Fruit fly (Drosophila melanogaster) whole organism, wandering third instar larva: ENCODE measurements around the gene Fdx2.
A peak's percentile ranks its signal among the peaks of the same experiment; 100 is the strongest.

ENCODE experiments used
- Abd-B ChIP-seq: fragments of >200 bp; optimal IDR thresholded peaks from 2 replicates; lab custom pipeline; 2017; ENCODE audit warnings: missing biosample characterization, missing genetic modification characterization
- CG32264 ChIP-seq: fragments of 200-800 bp; sonication (Bioruptor generic); optimal IDR thresholded peaks from 2 replicates; lab custom pipeline; 2016; ENCODE audit warnings: missing biosample characterization, missing genetic modification characterization
- CG9705 ChIP-seq: fragments of 200-800 bp; sonication (Bioruptor generic); optimal IDR thresholded peaks from 2 replicates; lab custom pipeline; 2018; ENCODE audit warnings: missing biosample characterization, mild to moderate bottlenecking, missing genetic modification characterization
- CrebA ChIP-seq: fragments of 200-800 bp; sonication (Bioruptor generic); optimal IDR thresholded peaks from 2 replicates; lab custom pipeline; 2016; ENCODE audit warnings: missing biosample characterization, mild to moderate bottlenecking, missing genetic modification characterization, borderline replicate concordance
- Dfd ChIP-seq: fragments of >200 bp; optimal IDR thresholded peaks from 2 replicates; lab custom pipeline; 2017; ENCODE audit warnings: missing biosample characterization, missing genetic modification characterization
- Dif ChIP-seq: fragments of 200-275, 200-300 bp; sonication (Bioruptor generic); optimal IDR thresholded peaks from 2 replicates; lab custom pipeline; 2018; ENCODE audit warnings: missing biosample characterization, missing genetic modification characterization; ENCODE audit not compliant: partially characterized antibody
- GATAd ChIP-seq: sonication (Bioruptor generic); optimal IDR thresholded peaks from 2 replicates; lab custom pipeline; 2016; ENCODE audit warnings: missing biosample characterization, missing genetic modification characterization
- HLH106 ChIP-seq: fragments of 200-800 bp; optimal IDR thresholded peaks from 3 replicates; lab custom pipeline; 2019; ENCODE audit warnings: missing biosample characterization, mild to moderate bottlenecking, missing genetic modification characterization, moderate library complexity
- Hnf4 ChIP-seq: fragments of 200-800 bp; sonication (Bioruptor generic); optimal IDR thresholded peaks from 2 replicates; lab custom pipeline; 2016; ENCODE audit warnings: missing biosample characterization, mild to moderate bottlenecking, missing genetic modification characterization
- Hr78 ChIP-seq: fragments of >200 bp; optimal IDR thresholded peaks from 2 replicates; lab custom pipeline; 2017; ENCODE audit warnings: missing biosample characterization, missing genetic modification characterization
- Hr83 ChIP-seq: fragments of 200-300 bp; sonication (Bioruptor generic); optimal IDR thresholded peaks from 2 replicates; lab custom pipeline; 2016; ENCODE audit warnings: missing biosample characterization, mild to moderate bottlenecking, missing genetic modification characterization, moderate library complexity; ENCODE audit not compliant: poor library complexity, severe bottlenecking
- Jra ChIP-seq: sonication (Bioruptor generic); optimal IDR thresholded peaks from 2 replicates; lab custom pipeline; 2016; ENCODE audit warnings: missing biosample characterization, missing genetic modification characterization
- Mio ChIP-seq: sonication (Bioruptor generic); optimal IDR thresholded peaks from 2 replicates; lab custom pipeline; 2016; ENCODE audit warnings: missing biosample characterization, missing genetic modification characterization
- Myc ChIP-seq: fragments of >200 bp; optimal IDR thresholded peaks from 2 replicates; lab custom pipeline; 2017
- OdsH ChIP-seq: fragments of 200-800 bp; sonication (Bioruptor generic); optimal IDR thresholded peaks from 2 replicates; lab custom pipeline; 2016; ENCODE audit warnings: missing biosample characterization, mild to moderate bottlenecking, missing genetic modification characterization
- Rel ChIP-seq, 2 experiments: fragments of 200-800 bp; sonication (Bioruptor generic) in 1 of 2; optimal IDR thresholded peaks; 2 replicates in 1 of 2; 3 replicates in 1 of 2; lab custom pipeline; 2016 to 2019; ENCODE audit warnings: mild to moderate bottlenecking in 2 of 2, missing biosample characterization in 2 of 2, missing genetic modification characterization in 2 of 2, moderate library complexity in 1 of 2
- Sp1 ChIP-seq: fragments of 200-800 bp; sonication (Bioruptor generic); optimal IDR thresholded peaks from 3 replicates; lab custom pipeline; 2019; ENCODE audit warnings: missing biosample characterization, mild to moderate bottlenecking, missing genetic modification characterization, moderate library complexity
- Vsx2 ChIP-seq: fragments of 200-300, 225-300 bp; sonication (Bioruptor generic); optimal IDR thresholded peaks from 2 replicates; lab custom pipeline; 2018; ENCODE audit warnings: missing biosample characterization, missing genetic modification characterization; ENCODE audit not compliant: partially characterized antibody
- br ChIP-seq: fragments of 200-800 bp; sonication (Bioruptor generic); optimal IDR thresholded peaks from 2 replicates; lab custom pipeline; 2016; ENCODE audit warnings: missing biosample characterization, missing genetic modification characterization
- dl ChIP-seq, 2 experiments: fragments of 175-275, 200-275 bp in 1 of 2; fragments of 200-275 bp in 1 of 2; sonication (Bioruptor generic); optimal IDR thresholded peaks; lab custom pipeline; 2018; ENCODE audit warnings: mild to moderate bottlenecking in 2 of 2, missing biosample characterization in 2 of 2, missing genetic modification characterization in 2 of 2, moderate library complexity in 2 of 2; ENCODE audit not compliant: partially characterized antibody in 2 of 2, insufficient read depth in 1 of 2
- dmrt93B ChIP-seq: fragments of 200-800 bp; sonication (Bioruptor generic); optimal IDR thresholded peaks from 2 replicates; lab custom pipeline; 2018; ENCODE audit warnings: missing biosample characterization, mild to moderate bottlenecking, missing genetic modification characterization
- dsf ChIP-seq: sonication (Bioruptor generic); optimal IDR thresholded peaks from 2 replicates; lab custom pipeline; 2016; ENCODE audit warnings: missing biosample characterization, missing genetic modification characterization, borderline replicate concordance
- ey ChIP-seq: fragments of 200-800 bp; sonication (Bioruptor generic); optimal IDR thresholded peaks from 2 replicates; lab custom pipeline; 2016; ENCODE audit warnings: missing biosample characterization, missing genetic modification characterization
- foxo ChIP-seq, 2 experiments: fragments of 200-800 bp; sonication (Bioruptor generic); optimal IDR thresholded peaks; 2 replicates in 1 of 2; 3 replicates in 1 of 2; lab custom pipeline; 2016 to 2017; ENCODE audit warnings: missing biosample characterization in 2 of 2, missing genetic modification characterization in 2 of 2
- fru ChIP-seq: fragments of 200-800 bp; sonication (Bioruptor generic); optimal IDR thresholded peaks from 3 replicates; lab custom pipeline; 2016; ENCODE audit warnings: missing biosample characterization, mild to moderate bottlenecking, missing genetic modification characterization
- h ChIP-seq: fragments of 200-800 bp; sonication (Bioruptor generic); optimal IDR thresholded peaks from 3 replicates; lab custom pipeline; 2016; ENCODE audit warnings: missing biosample characterization, mild to moderate bottlenecking, missing genetic modification characterization
- jim ChIP-seq: fragments of 175-275, 200-325 bp; sonication (Bioruptor generic); optimal IDR thresholded peaks from 2 replicates; lab custom pipeline; 2016; ENCODE audit warnings: missing biosample characterization, mild to moderate bottlenecking, missing genetic modification characterization
- lola ChIP-seq: fragments of >200 bp; optimal IDR thresholded peaks from 2 replicates; lab custom pipeline; 2017; ENCODE audit warnings: missing biosample characterization, missing genetic modification characterization
- pan ChIP-seq: fragments of >200 bp; optimal IDR thresholded peaks from 2 replicates; lab custom pipeline; 2017
- psq ChIP-seq: fragments of 200-800 bp; sonication (Bioruptor generic); optimal IDR thresholded peaks from 3 replicates; lab custom pipeline; 2017; ENCODE audit warnings: missing biosample characterization, mild to moderate bottlenecking, missing genetic modification characterization, moderate library complexity
- rgr ChIP-seq: fragments of 200-800 bp; sonication (Bioruptor generic); optimal IDR thresholded peaks from 3 replicates; lab custom pipeline; 2016; ENCODE audit warnings: missing biosample characterization, mild to moderate bottlenecking, missing genetic modification characterization
- sage ChIP-seq: fragments of 200-800 bp; sonication (Bioruptor generic); optimal IDR thresholded peaks from 2 replicates; lab custom pipeline; 2016; ENCODE audit warnings: missing biosample characterization, mild to moderate bottlenecking, missing genetic modification characterization
- sv ChIP-seq: fragments of 200-800 bp; sonication (Bioruptor generic); optimal IDR thresholded peaks from 3 replicates; lab custom pipeline; 2016; ENCODE audit warnings: missing biosample characterization, missing genetic modification characterization
- tai ChIP-seq: sonication (Bioruptor generic); optimal IDR thresholded peaks from 2 replicates; lab custom pipeline; 2016; ENCODE audit warnings: missing biosample characterization, missing genetic modification characterization
- usp ChIP-seq: fragments of >200 bp; optimal IDR thresholded peaks from 2 replicates; lab custom pipeline; 2017; ENCODE audit warnings: missing biosample characterization, missing genetic modification characterization
- woc ChIP-seq: sonication (Bioruptor generic); optimal IDR thresholded peaks from 2 replicates; lab custom pipeline; 2016; ENCODE audit warnings: missing biosample characterization, mild to moderate bottlenecking, missing genetic modification characterization

Gene Fdx2

DNA sequence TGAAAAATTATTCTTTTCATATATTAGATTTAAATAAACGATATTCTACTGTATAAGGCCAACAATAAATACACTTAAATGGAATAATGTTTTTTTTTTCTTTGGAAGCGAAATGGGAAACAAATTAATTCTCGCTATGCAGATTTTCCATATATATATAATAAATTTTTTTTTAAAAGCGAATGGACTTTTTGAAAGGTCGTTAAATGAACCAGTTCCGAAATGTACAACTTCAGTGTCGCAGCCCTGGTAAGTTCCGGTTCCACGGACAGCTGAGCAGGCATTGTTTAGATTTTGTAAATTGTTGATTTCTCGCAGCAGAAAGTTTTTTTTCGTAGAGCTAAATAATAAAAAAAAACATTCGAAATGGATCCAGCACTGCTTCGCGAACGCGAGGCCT, 5.5 kb upstream of the Fdx2 start, which contains the start of gene TfIIEbeta:
Gene TfIIEbeta, plus strand, starts transcription at position 255 of the 400 bp plus-strand sequence.
- TF ChIP-seq dsf (no peak), OdsH (GFP tag; lab: Kevin White, UChicago) (peak; percentile 5), CG32264 (GFP tag; lab: Kevin White, UChicago) (no peak), rgr (peak; percentile 52), Sp1 (no peak), Rel (GFP tag; optimal IDR thresholded peaks at IDR 0.05; lab: Kevin White, UChicago) (no peak), Rel (tag; optimal IDR thresholded peaks at IDR 0.05; lab: Kevin White, UChicago) (no peak), woc (GFP tag; lab: Kevin White, UChicago) (peak; percentile 35), dl (GFP tag; optimal IDR thresholded peaks at IDR 0.05; lab: Kevin White, UChicago; ENCODE audit: insufficient read depth in 1 of 2, partially characterized antibody in 2 of 2) (no peak), h (GFP tag; lab: Kevin White, UChicago) (peak; percentile 12), HLH106 (peak; percentile 16), usp (GFP tag; lab: Kevin White, UChicago) (no peak), dmrt93B (GFP tag; lab: Kevin White, UChicago) (no peak), CG9705 (GFP tag; lab: Kevin White, UChicago) (no peak), Dfd (GFP tag; lab: Kevin White, UChicago) (no peak), Jra (GFP tag; lab: Kevin White, UChicago) (no peak), fru (GFP tag; lab: Kevin White, UChicago) (no peak)

DNA sequence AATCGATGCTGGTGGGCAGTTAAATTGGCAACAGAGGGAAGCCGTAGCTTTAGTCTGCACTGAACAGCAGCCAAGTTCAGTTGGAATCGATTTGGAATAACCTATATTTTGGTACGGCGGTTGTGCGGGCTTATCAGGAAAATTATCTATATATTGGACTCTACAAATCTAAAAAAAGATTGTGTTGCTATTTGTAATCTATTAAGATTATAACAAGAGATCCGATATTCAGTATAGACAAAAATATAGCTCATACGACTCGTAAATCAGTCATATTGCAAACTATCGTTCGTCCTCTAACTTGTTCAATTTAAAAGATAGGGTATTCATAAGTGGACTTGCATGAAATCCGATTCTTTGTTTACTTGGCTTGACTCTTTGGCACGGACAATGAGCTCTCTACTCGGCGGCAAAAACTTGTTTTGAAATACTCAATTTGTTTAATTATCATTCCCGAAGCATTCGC, 3.7 kb upstream of the Fdx2 start, which contains the start of gene Hexo1:
Gene Hexo1, plus strand, starts transcription at position 51 of the 466 bp plus-strand sequence.
- TF ChIP-seq HLH106, result peak; percentile 60
- TF ChIP-seq sage (GFP tag; lab: Kevin White, UChicago), result no peak
- peak; percentile 26 to 66 for TF ChIP-seq foxo (GFP tag; optimal IDR thresholded peaks at IDR 0.05; lab: Kevin White, UChicago)
- peak; percentile 76 for TF ChIP-seq br (GFP tag; lab: Kevin White, UChicago)
- TF ChIP-seq CrebA, result no peak
- no peak for TF ChIP-seq Hr83 (GFP tag; lab: Kevin White, UChicago)
- no peak for TF ChIP-seq dsf
- peak; percentile 73 for TF ChIP-seq h (GFP tag; lab: Kevin White, UChicago)
- TF ChIP-seq Jra (GFP tag; lab: Kevin White, UChicago), result peak; percentile 37
- TF ChIP-seq Hr78, result no peak
- TF ChIP-seq tai (GFP tag; lab: Kevin White, UChicago), result no peak
- no peak for TF ChIP-seq Dif
- TF ChIP-seq rgr, result peak; percentile 63
- TF ChIP-seq woc (GFP tag; lab: Kevin White, UChicago), result peak; percentile 92
- no peak for TF ChIP-seq usp (GFP tag; lab: Kevin White, UChicago)
- TF ChIP-seq psq (GFP tag; lab: Kevin White, UChicago), result peak; percentile 56
- no peak for TF ChIP-seq pan
- peak; percentile 17 for TF ChIP-seq sv (GFP tag; lab: Kevin White, UChicago)
- TF ChIP-seq Rel (GFP tag; optimal IDR thresholded peaks at IDR 0.05; lab: Kevin White, UChicago), result no peak
- TF ChIP-seq Rel (tag; optimal IDR thresholded peaks at IDR 0.05; lab: Kevin White, UChicago), result peak; percentile 18
- TF ChIP-seq Myc (lab: Kevin White, UChicago), result no peak
- TF ChIP-seq Abd-B, result no peak
- peak; percentile 59 for TF ChIP-seq Sp1
- peak; percentile 65 for TF ChIP-seq ey
- TF ChIP-seq CG32264 (GFP tag; lab: Kevin White, UChicago), result no peak
- TF ChIP-seq GATAd (GFP tag; lab: Kevin White, UChicago), result no peak
- peak; percentile 75 for TF ChIP-seq fru (GFP tag; lab: Kevin White, UChicago)
- TF ChIP-seq OdsH (GFP tag; lab: Kevin White, UChicago), result peak; percentile 69

- TF ChIP-seq GATAd (GFP tag; lab: Kevin White, UChicago) (no peak), Hr78 (no peak), Hr83 (GFP tag; lab: Kevin White, UChicago) (no peak), Mio (GFP tag; lab: Kevin White, UChicago) (no peak), h (GFP tag; lab: Kevin White, UChicago) (no peak), Abd-B (no peak), jim (no peak), usp (GFP tag; lab: Kevin White, UChicago) (no peak), psq (GFP tag; lab: Kevin White, UChicago) (no peak), lola (GFP tag; lab: Kevin White, UChicago) (no peak), tai (GFP tag; lab: Kevin White, UChicago) (no peak), ey (no peak), dsf (no peak), woc (GFP tag; lab: Kevin White, UChicago) (no peak), Vsx2 (no peak), Jra (GFP tag; lab: Kevin White, UChicago) (no peak), Hnf4 (GFP tag; lab: Kevin White, UChicago) (no peak), rgr (no peak), Myc (lab: Kevin White, UChicago) (no peak)
Measured at dm6 chr3L:4293304-4293703, 1.0 kb downstream of the Fdx2 start.
